ENCODE assay signal across 1 worm cellular context in the genomic region with DNA sequence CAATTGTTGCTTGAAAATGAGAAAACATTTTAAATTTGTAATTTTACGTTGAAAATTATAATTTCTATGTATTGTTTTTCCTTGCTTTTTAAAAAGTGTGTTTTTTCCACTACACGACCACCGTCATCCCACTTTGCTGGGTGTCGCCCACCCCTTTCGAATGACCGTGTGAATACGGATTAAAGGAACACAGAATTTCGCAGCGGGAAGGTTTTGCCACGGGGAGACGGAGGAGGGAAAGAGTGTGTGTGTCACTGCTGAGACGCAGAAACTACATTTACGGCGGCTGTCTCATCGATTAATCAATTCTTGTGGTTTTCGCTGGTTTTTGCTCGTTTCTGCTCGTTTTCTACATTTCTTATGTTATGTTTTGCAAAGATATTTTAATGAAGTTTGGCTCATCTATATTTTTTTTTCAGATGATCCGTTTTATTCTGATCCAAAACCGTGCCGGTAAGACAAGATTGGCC.
A peak's percentile ranks its signal among the peaks of the same experiment; 100 is the strongest.
TF ChIP-seq lines count a peak whose summit lies in the region.

A gene (plus strand): TSS at position 420 of the 470 bp plus-strand sequence.

TF ChIP-seq in whole organism, L4 larva, 104 proteins besides CTCF, POLR2A, EP300 and RAD21 (continued from another document):
- no peak for TF ChIP-seq F10B5.3 (tag; optimal IDR thresholded peaks at IDR 0.05; lab: Kevin White, UChicago)
- TF ChIP-seq ztf-7 (tag; optimal IDR thresholded peaks at IDR 0.05; lab: Kevin White, UChicago) = no peak
- no peak for TF ChIP-seq mdt-29 (GFP tag; IDR thresholded peaks at IDR 0.05; lab: Robert Waterston, UW)
- no peak for TF ChIP-seq lsy-2 (tag; optimal IDR thresholded peaks at IDR 0.05; lab: Kevin White, UChicago)
- TF ChIP-seq aha-1 (tag; lab: Kevin White, UChicago) = peak; percentile 54
- no peak for TF ChIP-seq lin-13 (GFP tag; optimal IDR thresholded peaks at IDR 0.05; lab: Kevin White, UChicago)
- peak; percentile 69 for TF ChIP-seq hmg-1.1 (GFP tag; IDR thresholded peaks at IDR 0.05; lab: Robert Waterston, UW)
- peak; percentile 73 for TF ChIP-seq hlh-30 (tag; optimal IDR thresholded peaks at IDR 0.05; lab: Kevin White, UChicago; ENCODE audit: insufficient read depth)
- no peak for TF ChIP-seq zfp-3 (GFP tag; conservative IDR thresholded peaks at IDR 0.05; lab: Robert Waterston, UW)
- TF ChIP-seq unc-39 (tag; optimal IDR thresholded peaks at IDR 0.05; lab: Kevin White, UChicago) = no peak
- no peak for TF ChIP-seq nhr-10 (tag; optimal IDR thresholded peaks at IDR 0.05; lab: Kevin White, UChicago)
- no peak for TF ChIP-seq ceh-82 (tag; optimal IDR thresholded peaks at IDR 0.05; lab: Kevin White, UChicago)
- TF ChIP-seq ces-1 (GFP tag; optimal IDR thresholded peaks at IDR 0.05; lab: Kevin White, UChicago) = no peak
- TF ChIP-seq dmd-8 (GFP tag; IDR thresholded peaks at IDR 0.05; lab: Robert Waterston, UW) = no peak
- TF ChIP-seq ZK546.5 (tag; optimal IDR thresholded peaks at IDR 0.05; lab: Kevin White, UChicago) = no peak
- TF ChIP-seq unc-130 (GFP tag; optimal IDR thresholded peaks at IDR 0.05; lab: Kevin White, UChicago) = no peak
- TF ChIP-seq D1046.2 (GFP tag; IDR thresholded peaks at IDR 0.05; lab: Robert Waterston, UW) = no peak
- TF ChIP-seq cey-2 (tag; optimal IDR thresholded peaks at IDR 0.05; lab: Kevin White, UChicago; ENCODE audit: borderline replicate concordance, insufficient read depth) = no peak
- TF ChIP-seq attf-4 (tag; optimal IDR thresholded peaks at IDR 0.05; lab: Kevin White, UChicago) = no peak
- no peak for TF ChIP-seq F37D6.2 (tag; optimal IDR thresholded peaks at IDR 0.05; lab: Kevin White, UChicago)
- TF ChIP-seq hif-1 (tag; optimal IDR thresholded peaks at IDR 0.05; lab: Kevin White, UChicago) = peak in 1 of 2 experiments; percentile 36
